Worm (Caenorhabditis elegans): ENCODE results near the gene F01G10.6.

Gene F01G10.6

ce11 chrIV:10252350-10252792, 24.9 kb upstream of the F01G10.6 start (continued):
- peak; percentile 52 for TF ChIP-seq cey-2 (tag; optimal IDR thresholded peaks at IDR 0.05; ENCODE audit: borderline replicate concordance, insufficient read depth)
- no peak for TF ChIP-seq lin-39 (tag; optimal IDR thresholded peaks at IDR 0.05)
- TF ChIP-seq lir-3 (tag; optimal IDR thresholded peaks at IDR 0.05) = no peak
- TF ChIP-seq unc-130 (GFP tag; optimal IDR thresholded peaks at IDR 0.05) = no peak
- TF ChIP-seq jun-1 (tag; optimal IDR thresholded peaks at IDR 0.05) = peak; percentile 80
- no peak for TF ChIP-seq nhr-42 (GFP tag; IDR thresholded peaks at IDR 0.05)
- no peak for TF ChIP-seq ztf-7 (tag; optimal IDR thresholded peaks at IDR 0.05)
- peak; percentile 36 for TF ChIP-seq zag-1 (tag; optimal IDR thresholded peaks at IDR 0.05)
- TF ChIP-seq ceh-62 (tag; optimal IDR thresholded peaks at IDR 0.05) = no peak
- TF ChIP-seq pha-4 (GFP tag; IDR thresholded peaks at IDR 0.05) = peak; percentile 88
- peak; percentile 66 for TF ChIP-seq pha-4 (tag; optimal IDR thresholded peaks at IDR 0.05)
- TF ChIP-seq ceh-44 (GFP tag; IDR thresholded peaks at IDR 0.05) = no peak
- TF ChIP-seq madf-9 (GFP tag; conservative IDR thresholded peaks at IDR 0.05) = no peak
- TF ChIP-seq ZK337.2 (GFP tag; IDR thresholded peaks at IDR 0.05) = no peak
- TF ChIP-seq hlh-11 (tag; optimal IDR thresholded peaks at IDR 0.05) = peak; percentile 96
- TF ChIP-seq tag-97 (GFP tag; IDR thresholded peaks at IDR 0.05) = no peak
- TF ChIP-seq lim-7 (GFP tag; IDR thresholded peaks at IDR 0.05) = no peak
- peak; percentile 56 for TF ChIP-seq lin-38 (GFP tag; IDR thresholded peaks at IDR 0.05)
- TF ChIP-seq ztf-11 (tag; optimal IDR thresholded peaks at IDR 0.05) = no peak
- no peak for TF ChIP-seq skn-1 (tag; optimal IDR thresholded peaks at IDR 0.05)
- no peak for TF ChIP-seq madf-5 (GFP tag; IDR thresholded peaks at IDR 0.05)
- TF ChIP-seq hmg-1.1 (GFP tag; IDR thresholded peaks at IDR 0.05) = peak; percentile 91
- TF ChIP-seq lin-29 (GFP tag; IDR thresholded peaks at IDR 0.05) = no peak
- TF ChIP-seq Y48G9A.11 (GFP tag; IDR thresholded peaks at IDR 0.05) = no peak
- TF ChIP-seq ZK546.5 (tag; optimal IDR thresholded peaks at IDR 0.05) = peak in 1 of 2 experiments; percentile 10
- peak; percentile 96 for TF ChIP-seq nhr-11 (tag; optimal IDR thresholded peaks at IDR 0.05)
- peak; percentile 73 for TF ChIP-seq gei-8 (GFP tag; optimal IDR thresholded peaks at IDR 0.05)
- TF ChIP-seq arid-1 (GFP tag; conservative IDR thresholded peaks at IDR 0.05) = no peak
- peak; percentile 91 for TF ChIP-seq ctbp-1 (GFP tag; IDR thresholded peaks at IDR 0.05)
- TF ChIP-seq snpc-4 (tag; optimal IDR thresholded peaks at IDR 0.05) = no peak
- TF ChIP-seq dmd-9 (GFP tag; IDR thresholded peaks at IDR 0.05) = no peak
- TF ChIP-seq nhr-28 (tag; optimal IDR thresholded peaks at IDR 0.05) = peak; percentile 90
- TF ChIP-seq unc-62 (GFP tag; optimal IDR thresholded peaks at IDR 0.05 in 1 of 2) = peak in 1 of 2 experiments; percentile 100
- TF ChIP-seq unc-62 (tag; optimal IDR thresholded peaks at IDR 0.05) = no peak
- TF ChIP-seq mes-2 (tag; optimal IDR thresholded peaks at IDR 0.05; ENCODE audit: poor library complexity, severe bottlenecking) = peak; percentile 70
- TF ChIP-seq F37D6.2 (tag; optimal IDR thresholded peaks at IDR 0.05) = peak; percentile 77
- TF ChIP-seq nhr-111 (GFP tag; optimal IDR thresholded peaks at IDR 0.05) = no peak
- peak; percentile 95 for TF ChIP-seq dve-1 (tag; optimal IDR thresholded peaks at IDR 0.05; ENCODE audit: insufficient read depth)
- TF ChIP-seq hlh-30 (tag; optimal IDR thresholded peaks at IDR 0.05; ENCODE audit: insufficient read depth) = peak; percentile 98
- peak; percentile 17 for TF ChIP-seq duxl-1 (tag; optimal IDR thresholded peaks at IDR 0.05; ENCODE audit: poor library complexity)
- TF ChIP-seq hif-1 (tag; optimal IDR thresholded peaks at IDR 0.05) = peak; percentile 33 to 83
- TF ChIP-seq Y5F2A.4 (GFP tag; optimal IDR thresholded peaks at IDR 0.05) = no peak
- no peak for TF ChIP-seq F49E8.2 (tag; optimal IDR thresholded peaks at IDR 0.05; ENCODE audit: borderline replicate concordance)
- TF ChIP-seq dpl-1 (GFP tag; optimal IDR thresholded peaks at IDR 0.05) = peak; percentile 61
- TF ChIP-seq zip-11 (GFP tag; IDR thresholded peaks at IDR 0.05) = no peak
- TF ChIP-seq attf-4 (tag; optimal IDR thresholded peaks at IDR 0.05) = no peak
- TF ChIP-seq spr-1 (tag; optimal IDR thresholded peaks at IDR 0.05) = peak; percentile 73
- no peak for TF ChIP-seq F10B5.3 (tag; optimal IDR thresholded peaks at IDR 0.05)
- peak; percentile 76 for TF ChIP-seq nhr-102 (tag; optimal IDR thresholded peaks at IDR 0.05)
- peak; percentile 96 for TF ChIP-seq dmd-6 (GFP tag; IDR thresholded peaks at IDR 0.05)
- TF ChIP-seq daf-19 (GFP tag; conservative IDR thresholded peaks at IDR 0.05) = no peak

All from whole organism, L4 larva.